Worm (Caenorhabditis elegans) whole organism, L1 larva: ENCODE measurements around the gene Y42G9A.3.

Source experiments
- C04F5.9 ChIP-seq: sonication (generic microtip); optimal IDR thresholded peaks from 2 replicates; lab custom pipeline; 2016; ENCODE audit warnings: missing genetic modification characterization, missing compliant biosample characterization
- C16A3.4 ChIP-seq: fragments of 150-350 bp; optimal IDR thresholded peaks from 2 replicates; lab custom pipeline; 2014; ENCODE audit warnings: missing biosample characterization, missing genetic modification characterization
- C34B4.2 ChIP-seq: sonication (generic microtip); optimal IDR thresholded peaks from 2 replicates; lab custom pipeline; 2017; ENCODE audit warnings: mild to moderate bottlenecking, missing genetic modification characterization, missing compliant biosample characterization
- alr-1 ChIP-seq: fragments of 200-800 bp; sonication (Bioruptor generic); optimal IDR thresholded peaks from 2 replicates; lab custom pipeline; 2018; ENCODE audit warnings: borderline replicate concordance, mild to moderate bottlenecking, missing genetic modification characterization, missing compliant biosample characterization
- aly-2 ChIP-seq: fragments of 150-350 bp; optimal IDR thresholded peaks from 2 replicates; lab custom pipeline; 2014; ENCODE audit warnings: missing biosample characterization, missing genetic modification characterization
- dpl-1 ChIP-seq, 3 experiments: fragments of 150-350 bp in 2 of 3; sonication (generic microtip) in 1 of 3; optimal IDR thresholded peaks; 2 replicates each; lab custom pipeline; 2014 to 2017; ENCODE audit warnings: missing biosample characterization in 3 of 3, missing genetic modification characterization in 3 of 3, missing genetic modification reagents in 3 of 3
- efl-1 ChIP-seq, 4 experiments: fragments of 150-350 bp; optimal IDR thresholded peaks in 3 of 4; peaks in 1 of 4; 1 replicate in 1 of 4; 2 replicates in 3 of 4; lab custom pipeline; 2014; ENCODE audit warnings: missing biosample characterization in 2 of 4, missing genetic modification characterization in 2 of 4, missing genetic modification reagents in 2 of 4
- elt-3 ChIP-seq, 6 experiments: fragments of 150-350 bp in 1 of 6; sonication (generic microtip); optimal IDR thresholded peaks; 2 replicates each; lab custom pipeline; 2017 to 2018; ENCODE audit warnings: missing biosample characterization in 6 of 6, missing genetic modification characterization in 6 of 6, inconsistent platforms in 1 of 6
- fkh-10 ChIP-seq: sonication (generic microtip); optimal IDR thresholded peaks from 2 replicates; lab custom pipeline; 2017; ENCODE audit warnings: missing biosample characterization, missing genetic modification reagents, missing genetic modification characterization
- fkh-4 ChIP-seq: sonication (generic microtip); optimal IDR thresholded peaks from 2 replicates; lab custom pipeline; 2016; ENCODE audit warnings: missing compliant biosample characterization, missing genetic modification characterization, borderline replicate concordance
- hpl-2 ChIP-seq: fragments of 150-350 bp; optimal IDR thresholded peaks from 2 replicates; lab custom pipeline; 2014; ENCODE audit warnings: missing biosample characterization, missing genetic modification reagents, missing genetic modification characterization
- irx-1 ChIP-seq: sonication (generic microtip); optimal IDR thresholded peaks from 2 replicates; lab custom pipeline; 2016; ENCODE audit warnings: missing genetic modification characterization, missing compliant biosample characterization
- jun-1 ChIP-seq: fragments of 150-350 bp; optimal IDR thresholded peaks from 2 replicates; lab custom pipeline; 2014; ENCODE audit warnings: missing biosample characterization, missing genetic modification reagents, missing genetic modification characterization
- lin-13 ChIP-seq: fragments of 150-350 bp; optimal IDR thresholded peaks from 2 replicates; lab custom pipeline; 2014; ENCODE audit warnings: missing biosample characterization, missing genetic modification reagents, missing genetic modification characterization
- lin-14 ChIP-seq: fragments of 200-800 bp; sonication (Bioruptor generic); optimal IDR thresholded peaks from 2 replicates; lab custom pipeline; 2018; ENCODE audit warnings: mild to moderate bottlenecking, missing genetic modification characterization, moderate library complexity, missing compliant biosample characterization
- lin-15B ChIP-seq: fragments of 150-350 bp; sonication (generic microtip); optimal IDR thresholded peaks from 3 replicates; lab custom pipeline; 2014; ENCODE audit warnings: missing biosample characterization, missing genetic modification characterization
- lin-35 ChIP-seq, 2 experiments: fragments of 150-350 bp; optimal IDR thresholded peaks; 2 replicates each; lab custom pipeline; 2014; ENCODE audit warnings: missing biosample characterization in 2 of 2, missing genetic modification characterization in 2 of 2, missing genetic modification reagents in 2 of 2
- mab-9 ChIP-seq: fragments of 200-800 bp; sonication (Bioruptor generic); IDR thresholded peaks from 2 replicates; pipeline ENCODE4 v1.3.6; 2022; ENCODE audit warnings: missing genetic modification reagents, missing genetic modification characterization, missing compliant biosample characterization
- mef-2 ChIP-seq: fragments of 150-350 bp; optimal IDR thresholded peaks from 2 replicates; lab custom pipeline; 2014; ENCODE audit warnings: missing biosample characterization, missing genetic modification characterization
- mep-1 ChIP-seq: fragments of 150-350 bp; optimal IDR thresholded peaks from 2 replicates; lab custom pipeline; 2014; ENCODE audit warnings: missing biosample characterization, missing genetic modification characterization
- nhr-11 ChIP-seq: fragments of 150-350 bp; optimal IDR thresholded peaks from 2 replicates; lab custom pipeline; 2014; ENCODE audit warnings: missing biosample characterization, missing genetic modification characterization
- nhr-19 ChIP-seq: fragments of 200-800 bp; sonication (Bioruptor generic); conservative IDR thresholded peaks from 2 replicates; pipeline ENCODE4 v1.3.6; 2022; ENCODE audit warnings: missing genetic modification characterization, missing compliant biosample characterization
- nhr-20 ChIP-seq: sonication (generic microtip); optimal IDR thresholded peaks from 2 replicates; lab custom pipeline; 2016; ENCODE audit warnings: mild to moderate bottlenecking, missing genetic modification characterization, missing compliant biosample characterization
- nhr-237 ChIP-seq: fragments of 150-350 bp; optimal IDR thresholded peaks from 2 replicates; lab custom pipeline; 2014; ENCODE audit warnings: missing biosample characterization, missing genetic modification characterization
- nhr-28 ChIP-seq: fragments of 150-350 bp; optimal IDR thresholded peaks from 2 replicates; lab custom pipeline; 2014; ENCODE audit warnings: missing biosample characterization, missing genetic modification characterization
- nhr-71 ChIP-seq: sonication (generic microtip); optimal IDR thresholded peaks from 2 replicates; lab custom pipeline; 2016; ENCODE audit warnings: mild to moderate bottlenecking, missing genetic modification characterization, moderate library complexity, missing compliant biosample characterization
- nhr-76 ChIP-seq: sonication (generic microtip); optimal IDR thresholded peaks from 2 replicates; lab custom pipeline; 2017; ENCODE audit warnings: missing biosample characterization, missing genetic modification characterization
- nhr-90 ChIP-seq: sonication (generic microtip); optimal IDR thresholded peaks from 2 replicates; lab custom pipeline; 2016; ENCODE audit warnings: mild to moderate bottlenecking, missing genetic modification characterization, missing compliant biosample characterization; ENCODE audit not compliant: poor library complexity
- pqm-1 ChIP-seq: sonication (generic microtip); optimal IDR thresholded peaks from 3 replicates; lab custom pipeline; 2017; ENCODE audit warnings: missing biosample characterization, missing genetic modification characterization
- snpc-4 ChIP-seq: fragments of 150-350 bp; optimal IDR thresholded peaks from 2 replicates; lab custom pipeline; 2014; ENCODE audit warnings: missing biosample characterization, missing genetic modification characterization
- sptf-1 ChIP-seq: fragments of 150-350 bp; optimal IDR thresholded peaks from 2 replicates; lab custom pipeline; 2014; ENCODE audit warnings: missing biosample characterization, missing genetic modification characterization
- swsn-7 ChIP-seq: sonication (generic microtip); optimal IDR thresholded peaks from 2 replicates; lab custom pipeline; 2016; ENCODE audit warnings: missing genetic modification characterization, missing compliant biosample characterization
- tbx-2 ChIP-seq: sonication (generic microtip); optimal IDR thresholded peaks from 2 replicates; lab custom pipeline; 2016; ENCODE audit warnings: missing genetic modification characterization, missing compliant biosample characterization
- unc-130 ChIP-seq: fragments of 150-350 bp; optimal IDR thresholded peaks from 2 replicates; lab custom pipeline; 2017; ENCODE audit warnings: missing biosample characterization, missing genetic modification characterization, inconsistent platforms
- unc-62 ChIP-seq: fragments of 150-350 bp; optimal IDR thresholded peaks from 2 replicates; lab custom pipeline; 2014; ENCODE audit warnings: missing biosample characterization, missing genetic modification reagents, missing genetic modification characterization
- xbp-1 ChIP-seq: sonication (generic microtip); optimal IDR thresholded peaks from 2 replicates; lab custom pipeline; 2016; ENCODE audit warnings: missing genetic modification characterization, missing compliant biosample characterization

Y42G9A.3 gene

ce11 chrIII:6164253-6164971 lies 18.4 kb downstream of the Y42G9A.3 start, which contains the start of gene F42A10.9 (continued):
- TF ChIP-seq irx-1 (tag; lab: Kevin White, UChicago) (no peak), nhr-76 (tag; lab: Kevin White, UChicago) (no peak)

ce11 chrIII:6165240-6165639 lies 19.2 kb downstream of the Y42G9A.3 start:
- TF ChIP-seq nhr-71 (tag; lab: Kevin White, UChicago): no peak
- no peak for TF ChIP-seq mep-1 (tag; lab: Kevin White, UChicago)
- TF ChIP-seq, all 84 proteins: peak for 0

ce11 chrIII:6166634-6167033 lies 20.6 kb downstream of the Y42G9A.3 start:
- no peak for TF ChIP-seq swsn-7
- TF ChIP-seq mep-1 (tag; lab: Kevin White, UChicago): no peak
- no peak for TF ChIP-seq nhr-20 (tag; lab: Kevin White, UChicago)
- no peak for TF ChIP-seq C16A3.4 (tag; lab: Kevin White, UChicago)
- TF ChIP-seq pqm-1 (tag; lab: Kevin White, UChicago): no peak
- no peak for TF ChIP-seq snpc-4 (tag; lab: Kevin White, UChicago)
- TF ChIP-seq jun-1 (tag; lab: Kevin White, UChicago): no peak
- no peak for TF ChIP-seq nhr-28
- TF ChIP-seq mab-9 (GFP tag; lab: Robert Waterston, UW): no peak
- no peak for TF ChIP-seq C04F5.9
- TF ChIP-seq fkh-10 (GFP tag; lab: Kevin White, UChicago): no peak
- no peak for TF ChIP-seq nhr-237
- no peak for TF ChIP-seq fkh-4 (tag; lab: Kevin White, UChicago)
- no peak for TF ChIP-seq C34B4.2 (tag; lab: Kevin White, UChicago)
- TF ChIP-seq dpl-1 (GFP tag; optimal IDR thresholded peaks at IDR 0.05; lab: Kevin White, UChicago): no peak
- no peak for TF ChIP-seq lin-13 (GFP tag; lab: Kevin White, UChicago)
- TF ChIP-seq aly-2 (tag; lab: Kevin White, UChicago): no peak

ce11 chrIII:6168497-6169227 lies 22.6 kb downstream of the Y42G9A.3 start, which contains the start of gene efk-1:
Gene efk-1, minus strand, starts transcription at chrIII:6168547.
- TF ChIP-seq lin-14 (GFP tag; lab: Kevin White, UChicago): peak; percentile 8
- TF ChIP-seq alr-1 (tag; lab: Kevin White, UChicago): no peak
- TF ChIP-seq nhr-19 (GFP tag; lab: Robert Waterston, UW): no peak
- TF ChIP-seq nhr-76 (tag; lab: Kevin White, UChicago): no peak
- no peak for TF ChIP-seq C04F5.9
- TF ChIP-seq lin-35 (GFP tag; optimal IDR thresholded peaks at IDR 0.05; lab: Kevin White, UChicago): peak in 1 of 2 experiments; percentile 45
- TF ChIP-seq tbx-2 (tag; lab: Kevin White, UChicago): no peak
- no peak for TF ChIP-seq unc-130 (tag; lab: Kevin White, UChicago)
- no peak for TF ChIP-seq mef-2 (tag; lab: Kevin White, UChicago)
- no peak for TF ChIP-seq hpl-2
- no peak for TF ChIP-seq elt-3 (tag; optimal IDR thresholded peaks at IDR 0.05; lab: Kevin White, UChicago)
- no peak for TF ChIP-seq nhr-20 (tag; lab: Kevin White, UChicago)
- no peak for TF ChIP-seq jun-1 (tag; lab: Kevin White, UChicago)
- no peak for TF ChIP-seq efl-1 (optimal IDR thresholded peaks at IDR 0.05; lab: Kevin White, UChicago)
- TF ChIP-seq efl-1 (GFP tag; optimal IDR thresholded peaks at IDR 0.05 in 1 of 2; lab: Kevin White, UChicago): peak in 1 of 2 experiments; percentile 26
- TF ChIP-seq sptf-1: no peak
- no peak for TF ChIP-seq dpl-1 (GFP tag; optimal IDR thresholded peaks at IDR 0.05; lab: Kevin White, UChicago)
- TF ChIP-seq swsn-7: no peak
- TF ChIP-seq mep-1 (tag; lab: Kevin White, UChicago): peak; percentile 7
- no peak for TF ChIP-seq xbp-1 (tag; lab: Kevin White, UChicago)
- no peak for TF ChIP-seq nhr-11 (tag; lab: Kevin White, UChicago)
- TF ChIP-seq C16A3.4 (tag; lab: Kevin White, UChicago): peak; percentile 1
- no peak for TF ChIP-seq mab-9 (GFP tag; lab: Robert Waterston, UW)
- TF ChIP-seq lin-15B (tag; lab: Kevin White, UChicago): no peak
- TF ChIP-seq unc-62 (GFP tag; lab: Kevin White, UChicago): no peak
- TF ChIP-seq nhr-90: no peak
- TF ChIP-seq, all 84 proteins: peak for 5
